Fruit fly (Drosophila melanogaster) whole organism, embryonic: ENCODE data around the gene mTor.

Experiments used
- Blimp-1 ChIP-seq: fragments of 200-800 bp; sonication (Bioruptor generic); optimal IDR thresholded peaks from 3 replicates; lab custom pipeline; 2018; ENCODE audit warnings: missing biosample characterization, missing genetic modification characterization, mild to moderate bottlenecking, moderate library complexity, missing genetic modification reagents
- CG10274 ChIP-seq: fragments of 200-800 bp; sonication (Bioruptor generic); optimal IDR thresholded peaks from 3 replicates; lab custom pipeline; 2017; ENCODE audit warnings: missing biosample characterization, mild to moderate bottlenecking, missing genetic modification characterization
- CG11247 ChIP-seq: fragments of 200-800 bp; sonication (Bioruptor generic); IDR thresholded peaks from 2 replicates; pipeline ENCODE4 v1.3.6; 2022; ENCODE audit warnings: missing biosample characterization, missing genetic modification characterization
- CG14050 ChIP-seq: fragments of 200-800 bp; sonication (Bioruptor generic); IDR thresholded peaks from 3 replicates; pipeline ENCODE4 v1.3.6; 2022; ENCODE audit warnings: missing biosample characterization, missing genetic modification characterization
- CG15269 ChIP-seq: fragments of 200-800 bp; sonication (Bioruptor generic); optimal IDR thresholded peaks from 2 replicates; lab custom pipeline; 2018; ENCODE audit warnings: missing biosample characterization, mild to moderate bottlenecking, missing genetic modification characterization, moderate library complexity
- CG1529 ChIP-seq: fragments of 200-800 bp; sonication (Bioruptor generic); optimal IDR thresholded peaks from 3 replicates; lab custom pipeline; 2018; ENCODE audit warnings: missing biosample characterization, missing genetic modification characterization
- CG15601 ChIP-seq: fragments of 200-800 bp; sonication (Bioruptor generic); optimal IDR thresholded peaks from 3 replicates; lab custom pipeline; 2019; ENCODE audit warnings: missing biosample characterization, mild to moderate bottlenecking, missing genetic modification characterization, moderate library complexity
- CG17361 ChIP-seq: fragments of 200-800 bp; sonication (Bioruptor generic); IDR thresholded peaks from 3 replicates; pipeline ENCODE4 v1.3.6; 2022; ENCODE audit warnings: missing biosample characterization, missing genetic modification characterization
- CG18764 ChIP-seq: fragments of 200-800 bp; sonication (Bioruptor generic); optimal IDR thresholded peaks from 3 replicates; lab custom pipeline; 2016; ENCODE audit warnings: missing biosample characterization, missing genetic modification characterization
- CG2712 ChIP-seq: fragments of 200-800 bp; optimal IDR thresholded peaks from 3 replicates; lab custom pipeline; 2019; ENCODE audit warnings: missing biosample characterization, mild to moderate bottlenecking, missing genetic modification characterization, moderate library complexity
- CG2875 ChIP-seq: fragments of 200-800 bp; sonication (Bioruptor generic); optimal IDR thresholded peaks from 2 replicates; lab custom pipeline; 2017; ENCODE audit warnings: missing biosample characterization, mild to moderate bottlenecking, missing genetic modification characterization, missing genetic modification reagents
- CG2889 ChIP-seq: fragments of 200-800 bp; sonication (Bioruptor generic); IDR thresholded peaks from 3 replicates; pipeline ENCODE4 v1.3.6; 2022; ENCODE audit warnings: missing biosample characterization, missing genetic modification characterization
- CG30020 ChIP-seq: fragments of 200-800 bp; optimal IDR thresholded peaks from 2 replicates; lab custom pipeline; 2019; ENCODE audit warnings: missing biosample characterization, mild to moderate bottlenecking, missing genetic modification characterization, moderate library complexity
- CG31441 ChIP-seq: fragments of 200-800 bp; sonication (Bioruptor generic); IDR thresholded peaks from 2 replicates; pipeline ENCODE4 v1.3.6; 2022; ENCODE audit warnings: missing biosample characterization, missing genetic modification characterization
- CG34376 ChIP-seq: fragments of 200-800 bp; sonication (Bioruptor generic); optimal IDR thresholded peaks from 2 replicates; lab custom pipeline; 2018; ENCODE audit warnings: missing biosample characterization, mild to moderate bottlenecking, missing genetic modification characterization
- CG3726 ChIP-seq: fragments of 200-800 bp; sonication (Bioruptor generic); IDR thresholded peaks from 3 replicates; pipeline ENCODE4, ENCODE4 v1.3.6; 2022; ENCODE audit warnings: missing biosample characterization, missing genetic modification characterization
- CG42726 ChIP-seq: fragments of 200-800 bp; sonication (Bioruptor generic); IDR thresholded peaks from 2 replicates; pipeline ENCODE4 v1.3.6; 2022; ENCODE audit warnings: missing biosample characterization, missing genetic modification characterization; ENCODE audit not compliant: partially characterized antibody
- CG4424 ChIP-seq: fragments of 200-800 bp; sonication (Bioruptor generic); optimal IDR thresholded peaks from 3 replicates; lab custom pipeline; 2016; ENCODE audit warnings: missing biosample characterization, missing genetic modification characterization
- CG7839 ChIP-seq: fragments of 200-800 bp; sonication (Bioruptor generic); optimal IDR thresholded peaks from 3 replicates; lab custom pipeline; 2018; ENCODE audit warnings: missing biosample characterization, mild to moderate bottlenecking, missing genetic modification characterization, moderate library complexity
- CG8290 ChIP-seq, 3 experiments: fragments of 200-800 bp; sonication (Bioruptor generic); optimal IDR thresholded peaks; 2 replicates each; lab custom pipeline; 2016 to 2019; ENCODE audit warnings: missing biosample characterization in 3 of 3, missing genetic modification characterization in 3 of 3, mild to moderate bottlenecking in 2 of 3, moderate library complexity in 1 of 3
- CG9817 ChIP-seq: fragments of 200-800 bp; sonication (Bioruptor generic); optimal IDR thresholded peaks from 2 replicates; lab custom pipeline; 2018; ENCODE audit warnings: missing biosample characterization, mild to moderate bottlenecking, missing genetic modification characterization, moderate library complexity
- Doc3 ChIP-seq: fragments of 200-800 bp; sonication (Bioruptor generic); IDR thresholded peaks from 3 replicates; pipeline ENCODE4 v1.3.6; 2022; ENCODE audit warnings: missing biosample characterization, missing genetic modification characterization; ENCODE audit not compliant: partially characterized antibody
- Dp ChIP-seq: fragments of 200-800 bp; sonication (Bioruptor generic); optimal IDR thresholded peaks from 2 replicates; lab custom pipeline; 2018; ENCODE audit warnings: missing biosample characterization, mild to moderate bottlenecking, missing genetic modification characterization, moderate library complexity
- Dref ChIP-seq: fragments of 200-800 bp; sonication (Bioruptor generic); IDR thresholded peaks from 2 replicates; pipeline ENCODE4 v1.3.6; 2022; ENCODE audit warnings: missing biosample characterization, missing genetic modification characterization
- GATAe ChIP-seq: fragments of 200-800 bp; sonication (Bioruptor generic); conservative IDR thresholded peaks from 2 replicates; pipeline ENCODE4 v1.3.6; 2022; ENCODE audit warnings: missing biosample characterization, missing genetic modification characterization
- HHEX ChIP-seq: fragments of 200-800 bp; sonication (Bioruptor generic); optimal IDR thresholded peaks from 3 replicates; lab custom pipeline; 2017; ENCODE audit warnings: missing biosample characterization, mild to moderate bottlenecking, missing genetic modification characterization, missing genetic modification reagents
- Hsf ChIP-seq: fragments of 200-800 bp; sonication (Bioruptor generic); optimal IDR thresholded peaks from 3 replicates; lab custom pipeline; 2016; ENCODE audit warnings: missing biosample characterization, missing genetic modification characterization
- Lhr ChIP-seq: fragments of 200-800 bp; sonication (Bioruptor generic); optimal IDR thresholded peaks from 3 replicates; lab custom pipeline; 2017; ENCODE audit warnings: mild to moderate bottlenecking, missing biosample characterization, missing genetic modification reagents, missing genetic modification characterization
- Meics ChIP-seq: fragments of 200-800 bp; sonication (Bioruptor generic); optimal IDR thresholded peaks from 2 replicates; lab custom pipeline; 2017; ENCODE audit warnings: missing biosample characterization, mild to moderate bottlenecking, missing genetic modification characterization
- NfI ChIP-seq: fragments of 200-800 bp; sonication (Bioruptor generic); optimal IDR thresholded peaks from 3 replicates; lab custom pipeline; 2018; ENCODE audit warnings: missing biosample characterization, mild to moderate bottlenecking, missing genetic modification characterization, moderate library complexity
- Oli ChIP-seq: fragments of 200-800 bp; sonication (Bioruptor generic); optimal IDR thresholded peaks from 2 replicates; lab custom pipeline; 2018; ENCODE audit warnings: missing biosample characterization, mild to moderate bottlenecking, missing genetic modification characterization, moderate library complexity
- Sox102F ChIP-seq: fragments of 200-800 bp; sonication (Bioruptor generic); optimal IDR thresholded peaks from 2 replicates; lab custom pipeline; 2018; ENCODE audit warnings: missing biosample characterization, mild to moderate bottlenecking, missing genetic modification characterization, moderate library complexity
- Sry-β ChIP-seq: fragments of 200-800 bp; sonication (Bioruptor generic); optimal IDR thresholded peaks from 2 replicates; lab custom pipeline; 2018; ENCODE audit warnings: missing biosample characterization, mild to moderate bottlenecking, missing genetic modification characterization, moderate library complexity
- abd-A ChIP-seq: fragments of 200-800 bp; sonication (Bioruptor generic); optimal IDR thresholded peaks from 3 replicates; lab custom pipeline; 2019; ENCODE audit warnings: missing biosample characterization, mild to moderate bottlenecking, missing genetic modification characterization, moderate library complexity
- ara ChIP-seq: fragments of 200-800 bp; sonication (Bioruptor generic); IDR thresholded peaks from 2 replicates; pipeline ENCODE4 v1.3.6; 2022; ENCODE audit warnings: missing biosample characterization, missing genetic modification characterization
- az2 ChIP-seq: fragments of 200-800 bp; sonication (Bioruptor generic); optimal IDR thresholded peaks from 3 replicates; lab custom pipeline; 2016; ENCODE audit warnings: missing biosample characterization, missing genetic modification characterization
- bowl ChIP-seq: fragments of 200-800 bp; sonication (Bioruptor generic); IDR thresholded peaks from 2 replicates; pipeline ENCODE4 v1.3.6; 2022; ENCODE audit warnings: missing biosample characterization, missing genetic modification characterization
- br ChIP-seq: fragments of >200 bp; optimal IDR thresholded peaks from 2 replicates; lab custom pipeline; 2017
- dmrt99B ChIP-seq: fragments of 200-800 bp; sonication (Bioruptor generic); optimal IDR thresholded peaks from 2 replicates; lab custom pipeline; 2018; ENCODE audit warnings: missing biosample characterization, mild to moderate bottlenecking, missing genetic modification characterization, moderate library complexity
- ewg ChIP-seq: fragments of 200-800 bp; sonication (Bioruptor generic); optimal IDR thresholded peaks from 3 replicates; lab custom pipeline; 2017; ENCODE audit warnings: mild to moderate bottlenecking, missing biosample characterization, missing genetic modification reagents, missing genetic modification characterization
- fd3F ChIP-seq: fragments of 200-800 bp; sonication (Bioruptor generic); optimal IDR thresholded peaks from 2 replicates; lab custom pipeline; 2018; ENCODE audit warnings: missing biosample characterization, mild to moderate bottlenecking, missing genetic modification characterization, moderate library complexity
- lmd ChIP-seq: fragments of 200-800 bp; sonication (Bioruptor generic); IDR thresholded peaks from 2 replicates; pipeline ENCODE4 v1.3.6; 2022; ENCODE audit warnings: missing biosample characterization, missing genetic modification characterization
- pan ChIP-seq, 4 experiments: fragments of >200 bp in 3 of 4; fragments of 200-800 bp in 1 of 4; sonication (Bioruptor generic) in 1 of 4; optimal IDR thresholded peaks in 3 of 4; IDR thresholded peaks in 1 of 4; 2 replicates each; pipeline versions ENCODE4 v1.3.6 to Lab custom; 2017 to 2022; ENCODE audit warnings: missing biosample characterization in 2 of 4, missing genetic modification characterization in 2 of 4, mixed read lengths in 1 of 4
- phol ChIP-seq: fragments of 200-800 bp; sonication (Bioruptor generic); optimal IDR thresholded peaks from 3 replicates; lab custom pipeline; 2018; ENCODE audit warnings: missing biosample characterization, mild to moderate bottlenecking, missing genetic modification characterization, moderate library complexity
- psq ChIP-seq: fragments of 200-800 bp; sonication (Bioruptor generic); optimal IDR thresholded peaks from 2 replicates; lab custom pipeline; 2017; ENCODE audit warnings: missing biosample characterization, missing genetic modification characterization
- sisA ChIP-seq: fragments of 200-800 bp; sonication (Bioruptor generic); IDR thresholded peaks from 2 replicates; pipeline ENCODE4 v1.3.6; 2022; ENCODE audit warnings: missing biosample characterization, missing genetic modification characterization
- toy ChIP-seq: fragments of 200-800 bp; sonication (Bioruptor generic); IDR thresholded peaks from 2 replicates; pipeline ENCODE4 v1.3.6; 2022; ENCODE audit warnings: missing biosample characterization, missing genetic modification characterization
- ttk ChIP-seq: fragments of 200-800 bp; sonication (Bioruptor generic); IDR thresholded peaks from 2 replicates; pipeline ENCODE4 v2.1.2; 2022; ENCODE audit warnings: missing biosample characterization, missing genetic modification characterization
- wdn ChIP-seq: fragments of 200-800 bp; sonication (Bioruptor generic); IDR thresholded peaks from 2 replicates; pipeline ENCODE4 v1.3.6; 2022; ENCODE audit warnings: missing biosample characterization, missing genetic modification characterization
- zen2 ChIP-seq: fragments of 200-800 bp; sonication (Bioruptor generic); IDR thresholded peaks from 3 replicates; pipeline ENCODE4 v1.3.6; 2022; ENCODE audit warnings: missing biosample characterization, missing genetic modification characterization; ENCODE audit not compliant: partially characterized antibody

Gene mTor

DNA sequence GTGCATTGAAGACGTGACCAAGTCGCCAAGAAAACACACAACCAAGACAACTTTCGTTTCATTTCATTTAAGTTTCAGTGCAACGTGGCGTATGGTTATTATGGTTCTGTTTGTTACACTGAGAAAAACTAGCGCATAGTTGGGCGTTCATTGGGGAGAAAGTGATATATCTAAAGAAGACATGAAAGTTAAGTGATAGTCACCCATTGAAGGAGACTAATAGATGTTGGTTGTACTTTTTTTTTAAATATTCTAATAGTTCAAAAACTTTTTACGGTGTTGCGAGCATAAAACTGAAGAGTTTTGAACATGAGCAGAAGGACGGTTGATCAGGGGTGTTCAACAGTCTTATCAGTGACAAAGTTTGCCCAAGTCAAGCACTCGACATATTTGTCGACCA lies 51.7 kb downstream of the mTor start (continued):
- no peak for TF ChIP-seq bowl (GFP tag; lab: Robert Waterston, UW)
- TF ChIP-seq Oli (tag; lab: Kevin White, UChicago): peak; percentile 13
- no peak for TF ChIP-seq HHEX
- TF ChIP-seq CG1529: no peak
- TF ChIP-seq Hsf: peak; percentile 41
- TF ChIP-seq ewg (GFP tag; lab: Kevin White, UChicago): no peak
- TF ChIP-seq Sox102F (GFP tag; lab: Kevin White, UChicago): peak; percentile 38
- TF ChIP-seq phol (tag; lab: Kevin White, UChicago): peak; percentile 37
- no peak for TF ChIP-seq GATAe (GFP tag; lab: Robert Waterston, UW)
- peak; percentile 13 for TF ChIP-seq Meics (GFP tag; lab: Kevin White, UChicago)
- no peak for TF ChIP-seq Lhr (GFP tag; lab: Kevin White, UChicago)
- no peak for TF ChIP-seq CG3726
- no peak for TF ChIP-seq psq (GFP tag; lab: Kevin White, UChicago)
- TF ChIP-seq CG9817 (tag; lab: Kevin White, UChicago): peak; percentile 23
- TF ChIP-seq CG4424: peak; percentile 19
- TF ChIP-seq CG15269: peak; percentile 31
- peak; percentile 38 for TF ChIP-seq lmd (GFP tag; lab: Robert Waterston, UW)
- TF ChIP-seq ara (GFP tag; lab: Robert Waterston, UW): no peak
- no peak for TF ChIP-seq br (lab: Kevin White, UChicago)
- TF ChIP-seq CG15601 (tag; lab: Kevin White, UChicago): peak; percentile 13
- TF ChIP-seq Blimp-1 (GFP tag; lab: Kevin White, UChicago): peak; percentile 44
- TF ChIP-seq NfI (GFP tag; lab: Kevin White, UChicago): no peak
- TF ChIP-seq CG42726 (GFP tag; lab: Robert Waterston, UW): no peak
- no peak for TF ChIP-seq CG11247
- TF ChIP-seq ttk: 0 out of 2 replicates have a peak, but pooled peaks have one; percentile 11
- no peak for TF ChIP-seq CG2889
- TF ChIP-seq CG34376: no peak
- TF ChIP-seq CG2875 (GFP tag; lab: Kevin White, UChicago): no peak
- TF ChIP-seq Dref (GFP tag; lab: Robert Waterston, UW): no peak
- TF ChIP-seq CG2712: peak; percentile 29
- no peak for TF ChIP-seq zen2 (GFP tag; lab: Robert Waterston, UW)
- TF ChIP-seq CG30020 (tag; lab: Kevin White, UChicago): no peak
- TF ChIP-seq CG17361 (GFP tag; lab: Robert Waterston, UW): 0 out of 3 replicates have a peak, but pooled peaks have one; percentile 25
- TF ChIP-seq Doc3 (GFP tag; lab: Robert Waterston, UW): no peak
- peak; percentile 13 for TF ChIP-seq az2 (GFP tag; lab: Kevin White, UChicago)
- TF ChIP-seq pan (optimal IDR thresholded peaks at IDR 0.05; lab: Kevin White, UChicago): no peak
- TF ChIP-seq pan (GFP tag; optimal IDR thresholded peaks at IDR 0.05 in 1 of 2, IDR thresholded peaks at IDR 0.05 in 1 of 2): no peak
- no peak for TF ChIP-seq fd3F (GFP tag; lab: Kevin White, UChicago)
- no peak for TF ChIP-seq Dp (GFP tag; lab: Kevin White, UChicago)
- TF ChIP-seq CG31441 (GFP tag; lab: Robert Waterston, UW): peak; percentile 34; the same call in 1 of the 2 replicates
- TF ChIP-seq Sry-β (GFP tag; lab: Kevin White, UChicago): no peak
- no peak for TF ChIP-seq wdn (GFP tag; lab: Robert Waterston, UW)
- TF ChIP-seq CG18764 (GFP tag; lab: Kevin White, UChicago): no peak
- peak; percentile 19; the same call in 1 of the 2 replicates for TF ChIP-seq sisA (GFP tag; lab: Robert Waterston, UW)
- peak; percentile 46 for TF ChIP-seq dmrt99B (tag; lab: Kevin White, UChicago)
- no peak for TF ChIP-seq toy (GFP tag; lab: Robert Waterston, UW)
- TF ChIP-seq CG10274 (GFP tag; lab: Kevin White, UChicago): no peak
- TF ChIP-seq abd-A: no peak
- TF ChIP-seq CG14050 (GFP tag; lab: Robert Waterston, UW): no peak
- peak; percentile 37 for TF ChIP-seq CG7839 (tag; lab: Kevin White, UChicago)
- TF ChIP-seq CG8290 (GFP tag; optimal IDR thresholded peaks at IDR 0.05; lab: Kevin White, UChicago): no peak
- TF ChIP-seq CG8290 (tag; optimal IDR thresholded peaks at IDR 0.05; lab: Kevin White, UChicago): no peak
